Fruit fly (Drosophila melanogaster): ENCODE data around the gene kirre.

The kirre gene

DNA sequence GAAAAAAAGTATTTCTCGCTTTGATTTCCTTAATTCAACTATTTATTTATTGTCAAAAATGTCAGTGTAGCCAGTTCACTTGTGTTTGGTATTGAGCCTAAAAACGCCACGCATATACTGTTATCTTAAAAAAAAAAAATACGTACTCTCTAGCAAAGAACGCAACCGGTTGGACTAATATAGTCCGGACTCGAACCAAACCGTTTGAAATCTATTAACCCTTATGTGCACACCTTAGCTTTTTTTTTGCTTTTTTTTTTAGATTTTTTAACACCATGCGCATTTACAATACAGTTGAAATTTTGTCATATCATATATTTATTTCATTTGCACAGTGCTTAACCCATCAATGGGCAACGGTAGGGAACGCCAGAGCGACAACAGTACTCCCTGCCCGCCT, 432.9 kb downstream of the kirre start, which contains the start of gene CG18508 (continued):
- TF ChIP-seq CG6163 (GFP tag; IDR thresholded peaks at IDR 0.05) (peak; percentile 54), CG6808 (GFP tag; optimal IDR thresholded peaks at IDR 0.05) (no peak), vri (GFP tag; optimal IDR thresholded peaks at IDR 0.05) (no peak), Sox14 (GFP tag; optimal IDR thresholded peaks at IDR 0.05) (peak; percentile 48), spab (GFP tag; optimal IDR thresholded peaks at IDR 0.05) (no peak), OdsH (GFP tag; optimal IDR thresholded peaks at IDR 0.05) (no peak), fd59A (GFP tag; optimal IDR thresholded peaks at IDR 0.05) (no peak)

DNA sequence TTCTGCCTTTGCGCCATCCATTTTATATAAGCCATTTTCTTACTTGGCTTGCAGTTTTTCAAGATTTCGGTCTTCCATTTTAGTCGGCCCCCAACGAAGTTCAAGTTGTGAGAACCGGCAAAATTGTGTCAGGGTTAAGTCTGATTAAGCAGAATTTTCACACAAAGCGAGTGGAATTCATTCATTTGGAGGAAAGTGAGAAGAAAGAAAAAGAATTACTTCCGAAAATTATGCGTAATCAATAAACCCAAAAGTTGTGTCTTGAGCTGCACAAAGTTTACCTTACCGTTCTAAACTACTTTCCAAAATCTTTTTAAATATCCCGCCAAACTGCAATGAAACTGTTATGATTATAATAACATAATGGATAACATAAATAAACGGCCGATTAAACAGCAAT, 434.2 kb downstream of the kirre start, which contains the start of gene Fcp3C:
Gene Fcp3C (minus strand): TSS at position 101 of the 400 bp plus-strand sequence.
- TF ChIP-seq svp (GFP tag) = peak; percentile 3
- no peak for TF ChIP-seq CG7368 (GFP tag; optimal IDR thresholded peaks at IDR 0.05)

DNA sequence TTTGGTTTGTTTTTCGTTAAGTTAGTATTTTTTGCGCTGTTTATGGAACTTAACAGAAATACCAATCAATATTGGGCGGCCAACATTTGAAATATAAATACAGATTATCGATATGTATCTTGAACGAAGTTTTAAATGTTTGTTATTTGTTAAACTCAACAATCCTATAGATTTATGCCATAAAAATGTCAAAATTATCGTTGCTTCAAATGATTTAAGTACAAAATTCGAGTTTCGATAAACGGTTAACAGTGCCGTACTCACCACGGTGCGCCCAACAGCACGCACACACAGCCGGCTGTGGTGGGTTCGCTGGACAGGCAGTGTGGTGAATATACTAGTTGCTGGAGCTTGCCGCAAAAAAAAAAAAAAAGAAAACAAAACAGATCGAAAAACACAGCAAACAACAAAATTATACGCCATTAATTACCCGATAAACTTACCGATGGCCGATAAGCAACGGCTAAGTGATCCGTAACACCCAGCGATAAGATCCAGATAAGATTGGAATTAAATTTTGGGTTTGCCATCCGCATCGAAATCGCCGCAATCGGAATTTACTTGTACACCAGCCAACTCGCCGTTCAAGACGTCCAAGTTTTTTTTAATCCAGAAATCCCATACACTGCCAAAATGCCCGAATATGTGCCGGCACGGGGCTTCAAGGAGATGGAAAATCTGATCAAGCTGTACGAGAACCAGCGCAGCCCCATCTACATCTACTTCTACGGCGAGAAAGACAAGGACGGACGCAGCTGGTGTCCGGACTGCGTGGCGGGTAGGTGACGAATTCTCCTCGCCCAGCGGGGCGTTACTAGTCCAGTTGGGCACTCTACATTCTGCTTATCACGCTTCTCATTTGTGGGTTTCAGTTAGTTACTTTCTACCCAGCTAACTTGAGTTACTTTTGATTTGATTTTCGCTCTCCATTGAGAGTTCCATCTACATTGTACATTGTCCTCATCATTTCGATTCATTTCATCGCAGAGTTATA, 435.0 kb downstream of the kirre start, which contains the start of gene CG3939:
Gene CG3939 (plus strand): TSS at position 138 of the 994 bp plus-strand sequence.
- TF ChIP-seq CG3919 (GFP tag; optimal IDR thresholded peaks at IDR 0.05) (no peak), CG6792 (GFP tag; optimal IDR thresholded peaks at IDR 0.05) (no peak), esn (GFP tag; optimal IDR thresholded peaks at IDR 0.05) (no peak), Eip93F (GFP tag; optimal IDR thresholded peaks at IDR 0.05) (no peak), net (GFP tag; optimal IDR thresholded peaks at IDR 0.05) (peak; percentile 24), Hr4 (GFP tag; optimal IDR thresholded peaks at IDR 0.05) (no peak), CG34406 (GFP tag; optimal IDR thresholded peaks at IDR 0.05) (peak; percentile 13), Hr38 (GFP tag; optimal IDR thresholded peaks at IDR 0.05) (no peak), Eip78C (GFP tag) (peak; percentile 54), CG10669 (GFP tag; optimal IDR thresholded peaks at IDR 0.05) (no peak), CG8119 (GFP tag; IDR thresholded peaks at IDR 0.05) (peak; percentile 74), CG11902 (GFP tag; optimal IDR thresholded peaks at IDR 0.05) (no peak), CG32006 (GFP tag; optimal IDR thresholded peaks at IDR 0.05) (no peak), achi (GFP tag; optimal IDR thresholded peaks at IDR 0.05) (no peak), eg (GFP tag; IDR thresholded peaks at IDR 0.05) (peak; percentile 63; the same call in 2 of the 3 replicates), Blimp-1 (GFP tag; optimal IDR thresholded peaks at IDR 0.05) (no peak), Lpt (GFP tag; optimal IDR thresholded peaks at IDR 0.05) (peak; percentile 7), CG11294 (GFP tag; IDR thresholded peaks at IDR 0.05) (no peak), fd59A (GFP tag; optimal IDR thresholded peaks at IDR 0.05) (no peak), CG6163 (GFP tag; IDR thresholded peaks at IDR 0.05) (peak; percentile 59; the same call in 2 of the 3 replicates), CG6808 (GFP tag; optimal IDR thresholded peaks at IDR 0.05) (peak; percentile 40), spab (GFP tag; optimal IDR thresholded peaks at IDR 0.05) (peak; percentile 3), ss (GFP tag; optimal IDR thresholded peaks at IDR 0.05) (peak; percentile 54 to 57), fkh (GFP tag; optimal IDR thresholded peaks at IDR 0.05) (no peak), Sox15 (GFP tag; optimal IDR thresholded peaks at IDR 0.05) (no peak), CG15336 (GFP tag; IDR thresholded peaks at IDR 0.05) (peak; percentile 58), Sox14 (GFP tag; optimal IDR thresholded peaks at IDR 0.05) (no peak), vri (GFP tag; optimal IDR thresholded peaks at IDR 0.05) (peak; percentile 36), CG6276 (GFP tag; optimal IDR thresholded peaks at IDR 0.05) (peak; percentile 45), svp (GFP tag) (no peak), OdsH (GFP tag; optimal IDR thresholded peaks at IDR 0.05) (no peak), dsx (GFP tag; optimal IDR thresholded peaks at IDR 0.05; ENCODE audit: poor library complexity, severe bottlenecking) (no peak)

DNA sequence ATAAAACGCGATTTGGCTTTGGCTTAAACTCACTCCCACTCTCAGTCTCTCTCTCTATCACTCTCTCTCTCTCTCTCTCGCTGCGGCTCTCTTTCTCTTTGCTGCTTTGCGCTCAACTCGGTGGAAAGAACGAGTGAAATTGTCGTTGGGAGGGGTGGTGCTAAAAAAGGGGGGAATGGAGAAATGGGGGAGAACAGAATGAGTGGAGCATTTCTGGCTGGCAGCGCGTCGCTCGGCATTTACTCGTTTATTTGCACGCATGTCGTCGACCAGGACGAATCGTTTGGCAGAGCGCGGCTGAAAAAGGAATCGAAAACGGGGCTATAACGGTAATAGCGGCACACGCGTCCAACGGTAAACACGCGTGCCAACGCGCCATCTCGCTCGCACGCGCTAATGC, 436.0 kb downstream of the kirre start, which contains the start of gene dnc:
Gene dnc (plus strand): TSS at position 248 of the 400 bp plus-strand sequence.
- no peak for TF ChIP-seq Lpt (GFP tag; optimal IDR thresholded peaks at IDR 0.05)
- TF ChIP-seq cyc (GFP tag; optimal IDR thresholded peaks at IDR 0.05) = no peak
- TF ChIP-seq pdm3 (GFP tag; optimal IDR thresholded peaks at IDR 0.05) = no peak
- no peak for TF ChIP-seq Hr38 (GFP tag; optimal IDR thresholded peaks at IDR 0.05)
- TF ChIP-seq Hr39 (GFP tag; optimal IDR thresholded peaks at IDR 0.05) = no peak
- peak; percentile 15 for TF ChIP-seq CG9139 (GFP tag; optimal IDR thresholded peaks at IDR 0.05)
- no peak for TF ChIP-seq CG3919 (GFP tag; optimal IDR thresholded peaks at IDR 0.05)
- no peak for TF ChIP-seq CG32006 (GFP tag; optimal IDR thresholded peaks at IDR 0.05)
- peak; percentile 2 for TF ChIP-seq CG16779 (tag; optimal IDR thresholded peaks at IDR 0.05)
- TF ChIP-seq CG8319 (GFP tag; optimal IDR thresholded peaks at IDR 0.05) = no peak
- no peak for TF ChIP-seq CG10631 (GFP tag; optimal IDR thresholded peaks at IDR 0.05)
- no peak for TF ChIP-seq topi (GFP tag; optimal IDR thresholded peaks at IDR 0.05)
- TF ChIP-seq net (GFP tag; optimal IDR thresholded peaks at IDR 0.05) = peak; percentile 26
- TF ChIP-seq Smox (GFP tag; optimal IDR thresholded peaks at IDR 0.05) = no peak
- TF ChIP-seq Hr4 (GFP tag; optimal IDR thresholded peaks at IDR 0.05) = no peak
- TF ChIP-seq CG8632 (GFP tag; optimal IDR thresholded peaks at IDR 0.05) = no peak
- no peak for TF ChIP-seq svp (GFP tag)
- TF ChIP-seq fkh (GFP tag; optimal IDR thresholded peaks at IDR 0.05) = peak; percentile 8
- peak; percentile 43; the same call in 1 of the 2 replicates for TF ChIP-seq CG15336 (GFP tag; IDR thresholded peaks at IDR 0.05)
- no peak for TF ChIP-seq CG6808 (GFP tag; optimal IDR thresholded peaks at IDR 0.05)

All from whole organism, prepupa.